Worm (Caenorhabditis elegans) whole organism, L4/young adult: ENCODE results near the gene Y49F6B.9.

Source experiments
- dao-5 ChIP-seq: sonication (generic microtip); optimal IDR thresholded peaks from 2 replicates; lab custom pipeline; 2016; ENCODE audit warnings: missing genotype, missing genetic modification characterization, moderate library complexity, missing compliant biosample characterization
- him-1 ChIP-seq: sonication (generic microtip); optimal IDR thresholded peaks from 2 replicates; lab custom pipeline; 2016; ENCODE audit warnings: missing genotype, missing genetic modification reagents, missing genetic modification characterization, missing compliant biosample characterization

ce11 chrII:3514631-3515030, 15.4 kb upstream of the Y49F6B.9 start, which contains the start of gene srz-5:
- TF ChIP-seq him-1 (tag; lab: Kevin White, UChicago) (no peak), dao-5 (tag; lab: Kevin White, UChicago) (no peak)
